Fruit fly (Drosophila melanogaster): Measurements from ENCODE around the gene CG10375.

CG10375 gene

DNA sequence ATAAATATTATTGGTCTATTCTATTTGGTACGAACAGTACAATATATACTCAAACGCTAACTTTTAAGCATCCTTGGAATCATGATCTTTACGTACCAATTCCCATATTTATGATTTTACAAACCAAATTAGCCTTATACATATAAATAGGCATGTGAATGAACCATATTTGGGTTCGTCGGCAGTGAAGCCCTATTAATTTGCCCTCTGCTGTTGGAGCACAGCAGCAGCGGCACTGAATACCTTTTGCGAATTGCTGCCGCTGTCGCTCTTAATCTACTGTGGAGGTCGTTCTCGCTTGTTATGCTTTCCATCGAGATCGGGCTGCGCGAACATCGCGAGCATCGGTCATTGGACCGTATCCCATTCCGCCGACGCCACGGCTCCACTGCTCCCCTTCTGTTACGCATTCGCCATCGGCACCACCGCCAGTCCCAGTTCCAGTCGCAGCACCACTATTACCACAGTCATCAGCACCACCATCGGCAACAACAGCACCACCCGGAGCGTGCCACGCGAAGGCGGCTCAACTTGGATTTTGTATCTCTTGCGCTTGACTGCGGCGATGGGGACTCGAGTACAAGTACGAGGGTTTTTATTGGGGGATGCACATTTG is 21.0 kb downstream of the CG10375 start (continued):
- TF ChIP-seq zfh1 (GFP tag; IDR thresholded peaks at IDR 0.05) (0 out of 3 replicates have a peak, but pooled peaks have one; percentile 13), fu2 (GFP tag; optimal IDR thresholded peaks at IDR 0.05) (no peak), CG2678 (tag; optimal IDR thresholded peaks at IDR 0.05) (peak; percentile 29), sc (optimal IDR thresholded peaks at IDR 0.05) (no peak), sc (GFP tag; optimal IDR thresholded peaks at IDR 0.05) (no peak), dmrt99B (tag; optimal IDR thresholded peaks at IDR 0.05) (peak; percentile 2), CG6813 (GFP tag; optimal IDR thresholded peaks at IDR 0.05) (no peak), CG15601 (tag; optimal IDR thresholded peaks at IDR 0.05) (no peak), esg (GFP tag; conservative IDR thresholded peaks at IDR 0.05) (no peak), CG11398 (GFP tag; optimal IDR thresholded peaks at IDR 0.05) (no peak), pb (GFP tag; optimal IDR thresholded peaks at IDR 0.05) (no peak), cg (GFP tag; optimal IDR thresholded peaks at IDR 0.05) (peak; percentile 17), cato (GFP tag; optimal IDR thresholded peaks at IDR 0.05; ENCODE audit: borderline replicate concordance) (no peak), CG6175 (GFP tag; IDR thresholded peaks at IDR 0.05) (peak; percentile 37; the same call in 1 of the 3 replicates), HmgD (GFP tag; optimal IDR thresholded peaks at IDR 0.05) (no peak), Doc3 (GFP tag; IDR thresholded peaks at IDR 0.05; ENCODE audit: partially characterized antibody) (no peak), CG11456 (GFP tag; IDR thresholded peaks at IDR 0.05) (no peak), Oli (tag; optimal IDR thresholded peaks at IDR 0.05) (peak; percentile 21), CG6854 (GFP tag; optimal IDR thresholded peaks at IDR 0.05) (no peak), en (GFP tag; optimal IDR thresholded peaks at IDR 0.05) (no peak), CG3281 (GFP tag; optimal IDR thresholded peaks at IDR 0.05) (peak; percentile 10), Atf6 (GFP tag; IDR thresholded peaks at IDR 0.05) (peak; percentile 61), CG12155 (GFP tag; optimal IDR thresholded peaks at IDR 0.05) (no peak), lola (GFP tag; optimal IDR thresholded peaks at IDR 0.05) (no peak), Hr51 (GFP tag; optimal IDR thresholded peaks at IDR 0.05) (peak in 1 of 2 experiments; percentile 20), unpg (GFP tag; optimal IDR thresholded peaks at IDR 0.05) (peak; percentile 21), ERR (GFP tag; optimal IDR thresholded peaks at IDR 0.05) (no peak), seq (GFP tag; IDR thresholded peaks at IDR 0.05) (no peak), CG11695 (GFP tag; IDR thresholded peaks at IDR 0.05) (peak; percentile 45; the same call in 1 of the 3 replicates), dpn (GFP tag; optimal IDR thresholded peaks at IDR 0.05) (peak in 1 of 2 experiments; percentile 11), CG17361 (GFP tag; IDR thresholded peaks at IDR 0.05) (peak; percentile 41; the same call in 1 of the 3 replicates), sens (GFP tag) (peak; percentile 65), CG6689 (GFP tag; IDR thresholded peaks at IDR 0.05) (peak; percentile 14; the same call in 1 of the 2 replicates), nom (GFP tag; optimal IDR thresholded peaks at IDR 0.05) (peak; percentile 69), CG17612 (GFP tag; IDR thresholded peaks at IDR 0.05) (0 out of 2 replicates have a peak, but pooled peaks have one; percentile 6), gem (tag; optimal IDR thresholded peaks at IDR 0.05) (peak; percentile 47), so (GFP tag; IDR thresholded peaks at IDR 0.05) (peak; percentile 50; the same call in 1 of the 3 replicates), CG18476 (GFP tag; optimal IDR thresholded peaks at IDR 0.05) (no peak), E2f1 (GFP tag; IDR thresholded peaks at IDR 0.05) (no peak), Sry-β (GFP tag; optimal IDR thresholded peaks at IDR 0.05) (no peak), chm (GFP tag; IDR thresholded peaks at IDR 0.05) (peak; percentile 54; the same call in 1 of the 2 replicates), TFAM (GFP tag; optimal IDR thresholded peaks at IDR 0.05) (no peak), CG31365 (tag; optimal IDR thresholded peaks at IDR 0.05) (no peak), HLH3B (GFP tag; IDR thresholded peaks at IDR 0.05) (peak; percentile 16; the same call in 1 of the 2 replicates), CG15073 (GFP tag; optimal IDR thresholded peaks at IDR 0.05) (no peak), Asciz (GFP tag; optimal IDR thresholded peaks at IDR 0.05) (no peak), MBD-R2 (GFP tag; IDR thresholded peaks at IDR 0.05) (0 out of 2 replicates have a peak, but pooled peaks have one; percentile 5), az2 (GFP tag; optimal IDR thresholded peaks at IDR 0.05) (no peak), CG31441 (GFP tag; IDR thresholded peaks at IDR 0.05) (peak; percentile 32; the same call in 1 of the 2 replicates)

Data from whole organism, embryonic.